Worm (Caenorhabditis elegans) whole organism, L4 larva: Measurements from ENCODE around the gene B0250.18.

ENCODE experiments used
- T20F7.1 ChIP-seq: fragments of 200-800 bp; sonication (Bioruptor generic); optimal IDR thresholded peaks from 2 replicates; lab custom pipeline; 2018; ENCODE audit warnings: mild to moderate bottlenecking, missing genetic modification characterization, missing compliant biosample characterization
- Y75B8A.6 ChIP-seq: fragments of 200-800 bp; sonication (Bioruptor generic); IDR thresholded peaks from 2 replicates; pipeline ENCODE4 v1.3.6; 2022; ENCODE audit warnings: missing genetic modification reagents, missing genetic modification characterization, missing compliant biosample characterization
- aha-1 ChIP-seq: fragments of 150-350 bp; peaks from one replicate; lab custom pipeline; 2014; ENCODE audit warnings: missing biosample characterization, missing genetic modification characterization
- ceh-82 ChIP-seq: sonication (generic microtip); optimal IDR thresholded peaks from 2 replicates; lab custom pipeline; 2017; ENCODE audit warnings: missing biosample characterization, missing genetic modification characterization
- daf-12 ChIP-seq: fragments of 150-350 bp; optimal IDR thresholded peaks from 2 replicates; lab custom pipeline; 2014; ENCODE audit warnings: missing biosample characterization, missing genetic modification reagents, missing genetic modification characterization
- lin-13 ChIP-seq: fragments of 150-350 bp; optimal IDR thresholded peaks from 2 replicates; lab custom pipeline; 2014; ENCODE audit warnings: missing biosample characterization, missing genetic modification reagents, missing genetic modification characterization
- lin-15B ChIP-seq: fragments of 150-350 bp; sonication (generic microtip); optimal IDR thresholded peaks from 3 replicates; lab custom pipeline; 2014; ENCODE audit warnings: missing biosample characterization, missing genetic modification characterization
- lin-39 ChIP-seq: fragments of 150-350 bp; optimal IDR thresholded peaks from 2 replicates; lab custom pipeline; 2014; ENCODE audit warnings: missing biosample characterization, missing genetic modification reagents, missing genetic modification characterization
- nhr-10 ChIP-seq: fragments of 150-350 bp; optimal IDR thresholded peaks from 2 replicates; lab custom pipeline; 2014; ENCODE audit warnings: missing biosample characterization, missing genetic modification characterization
- nhr-25 ChIP-seq: sonication (generic microtip); optimal IDR thresholded peaks from 2 replicates; lab custom pipeline; 2017; ENCODE audit warnings: missing genetic modification characterization, mild to moderate bottlenecking, missing compliant biosample characterization, antibody characterized with exemption, moderate library complexity, borderline replicate concordance; ENCODE audit not compliant: insufficient read depth
- snpc-1.2 ChIP-seq: fragments of 200-800 bp; sonication (Bioruptor generic); IDR thresholded peaks from 2 replicates; pipeline ENCODE4 v1.3.6; 2022; ENCODE audit warnings: missing genetic modification reagents, missing genetic modification characterization, missing compliant biosample characterization
- zag-1 ChIP-seq: fragments of 150-350 bp; optimal IDR thresholded peaks from 2 replicates; lab custom pipeline; 2014; ENCODE audit warnings: missing biosample characterization, missing genetic modification characterization

DNA sequence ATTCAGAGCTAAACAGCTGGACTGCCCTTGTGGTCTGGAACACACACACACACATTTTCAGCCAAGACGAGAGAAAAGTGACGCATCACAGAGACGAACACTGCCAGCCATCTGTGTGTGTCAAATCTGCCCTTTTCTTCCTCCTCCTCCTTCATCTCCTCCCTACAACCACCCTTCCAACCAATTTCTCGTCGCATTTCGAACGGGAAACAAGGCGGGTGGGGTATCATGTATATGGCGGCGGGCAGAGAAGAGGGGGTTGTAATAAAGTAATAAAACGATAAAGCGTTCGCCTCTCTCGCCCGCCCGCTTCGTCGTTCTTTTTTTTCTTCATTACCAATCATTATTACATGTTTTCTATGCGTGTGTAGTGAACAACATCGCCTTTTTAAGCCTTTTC is 50.4 kb downstream of the B0250.18 start:
- TF ChIP-seq zag-1 (tag; lab: Kevin White, UChicago) (no peak), nhr-25 (tag; lab: Kevin White, UChicago) (no peak), lin-39 (tag; lab: Kevin White, UChicago) (no peak), aha-1 (tag; lab: Kevin White, UChicago) (no peak), Y75B8A.6 (no peak), nhr-10 (tag; lab: Kevin White, UChicago) (no peak), lin-15B (tag; lab: Kevin White, UChicago) (no peak), daf-12 (tag; lab: Kevin White, UChicago) (no peak), lin-13 (GFP tag; lab: Kevin White, UChicago) (no peak), snpc-1.2 (GFP tag; lab: Robert Waterston, UW) (no peak), ceh-82 (tag; lab: Kevin White, UChicago) (no peak), T20F7.1 (no peak)
